Fruit fly (Drosophila melanogaster): Measurements from ENCODE around the gene lft.
A peak's percentile ranks its signal among the peaks of the same experiment; 100 is the strongest.

DNA sequence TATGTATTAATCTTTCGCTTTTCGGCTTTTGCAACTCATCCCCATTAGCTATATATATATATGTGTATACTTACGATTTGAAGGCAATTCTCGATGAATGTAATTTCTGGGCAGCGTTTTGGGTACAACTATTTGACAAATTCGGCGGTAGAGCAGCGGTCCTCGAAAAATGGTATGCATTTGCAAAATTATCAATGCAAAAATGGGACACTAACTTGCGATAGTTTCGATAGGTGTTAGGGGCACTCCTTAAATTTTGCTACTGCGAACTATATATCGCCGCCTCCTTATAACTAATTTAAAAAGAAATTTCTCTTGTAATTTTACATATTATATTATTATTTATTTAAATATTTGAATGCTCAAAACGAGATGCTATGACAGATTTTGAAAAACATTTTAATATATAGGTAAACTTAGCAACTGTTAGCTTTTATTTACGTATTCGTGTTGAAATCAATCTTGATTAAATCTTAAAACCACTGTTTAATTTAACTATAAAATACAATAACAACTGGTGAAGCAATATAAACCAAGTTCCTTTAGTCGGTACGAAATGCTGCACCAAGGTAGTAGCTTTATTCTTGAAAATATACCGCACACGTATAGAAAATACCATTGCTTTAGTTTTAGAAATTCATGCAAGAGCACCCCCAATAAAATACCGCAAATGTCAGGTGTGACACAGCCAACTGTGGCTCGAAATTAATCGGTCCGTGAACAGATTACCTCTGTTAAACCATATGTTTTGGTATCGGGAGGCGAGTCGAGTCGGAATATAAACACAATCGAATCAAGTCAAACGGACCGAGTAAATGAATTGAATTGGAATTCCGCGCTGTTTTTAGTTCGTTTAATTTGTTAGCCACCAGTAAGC is 49.2 kb downstream of the lft start, which contains the start of the genes CG5355 and Klp31E:
- TF ChIP-seq CG11902 (GFP tag; optimal IDR thresholded peaks at IDR 0.05) (no peak), CG15336 (GFP tag; IDR thresholded peaks at IDR 0.05) (no peak), Lpt (GFP tag; optimal IDR thresholded peaks at IDR 0.05) (no peak), CG3919 (GFP tag; optimal IDR thresholded peaks at IDR 0.05) (no peak), dsx (GFP tag; optimal IDR thresholded peaks at IDR 0.05; ENCODE audit: poor library complexity, severe bottlenecking) (no peak), CG10631 (GFP tag; optimal IDR thresholded peaks at IDR 0.05) (peak; percentile 78), net (GFP tag; optimal IDR thresholded peaks at IDR 0.05) (no peak), Eip93F (GFP tag; optimal IDR thresholded peaks at IDR 0.05) (peak; percentile 52), CG8119 (GFP tag; IDR thresholded peaks at IDR 0.05) (no peak), Gug (GFP tag; IDR thresholded peaks at IDR 0.05) (0 out of 2 replicates have a peak, but pooled peaks have one; percentile 41), fd59A (GFP tag; optimal IDR thresholded peaks at IDR 0.05) (no peak), CG16779 (tag; optimal IDR thresholded peaks at IDR 0.05) (no peak)

Measured in whole organism, prepupa.